Worm (Caenorhabditis elegans) whole organism, L1 larva: ENCODE data around the gene F56D6.12.

Source experiments
- C04F5.9 ChIP-seq: sonication (generic microtip); optimal IDR thresholded peaks from 2 replicates; lab custom pipeline; 2016; ENCODE audit warnings: missing genetic modification characterization, missing compliant biosample characterization
- C16A3.4 ChIP-seq: fragments of 150-350 bp; optimal IDR thresholded peaks from 2 replicates; lab custom pipeline; 2014; ENCODE audit warnings: missing biosample characterization, missing genetic modification characterization
- C34B4.2 ChIP-seq: sonication (generic microtip); optimal IDR thresholded peaks from 2 replicates; lab custom pipeline; 2017; ENCODE audit warnings: mild to moderate bottlenecking, missing genetic modification characterization, missing compliant biosample characterization
- F16B12.6 ChIP-seq: fragments of 150-350 bp; optimal IDR thresholded peaks from 2 replicates; lab custom pipeline; 2014; ENCODE audit warnings: missing biosample characterization, missing genetic modification characterization
- Y116A8C.19 ChIP-seq: sonication (generic microtip); optimal IDR thresholded peaks from 2 replicates; lab custom pipeline; 2016; ENCODE audit warnings: missing compliant biosample characterization, missing genetic modification characterization, borderline replicate concordance
- aha-1 ChIP-seq: fragments of 150-350 bp; optimal IDR thresholded peaks from 2 replicates; lab custom pipeline; 2014; ENCODE audit warnings: missing biosample characterization, missing genetic modification characterization
- alr-1 ChIP-seq: fragments of 200-800 bp; sonication (Bioruptor generic); optimal IDR thresholded peaks from 2 replicates; lab custom pipeline; 2018; ENCODE audit warnings: borderline replicate concordance, mild to moderate bottlenecking, missing genetic modification characterization, missing compliant biosample characterization
- ama-1 ChIP-seq: fragments of 150-350 bp; optimal IDR thresholded peaks from 2 replicates; lab custom pipeline; 2014
- ceh-63 ChIP-seq: fragments of 200-800 bp; sonication (Bioruptor generic); optimal IDR thresholded peaks from 2 replicates; lab custom pipeline; 2018; ENCODE audit warnings: mild to moderate bottlenecking, missing genetic modification characterization, missing compliant biosample characterization
- ceh-8 ChIP-seq: fragments of 200-800 bp; sonication (Bioruptor generic); optimal IDR thresholded peaks from 2 replicates; lab custom pipeline; 2018; ENCODE audit warnings: mild to moderate bottlenecking, missing genetic modification characterization, moderate library complexity, missing compliant biosample characterization
- ceh-82 ChIP-seq, 3 experiments: fragments of 150-350 bp in 1 of 3; sonication (generic microtip) in 2 of 3; optimal IDR thresholded peaks; 2 replicates each; lab custom pipeline; 2014 to 2017; ENCODE audit warnings: missing biosample characterization in 3 of 3, missing genetic modification characterization in 3 of 3
- dpl-1 ChIP-seq, 3 experiments: fragments of 150-350 bp in 2 of 3; sonication (generic microtip) in 1 of 3; optimal IDR thresholded peaks; 2 replicates each; lab custom pipeline; 2014 to 2017; ENCODE audit warnings: missing biosample characterization in 3 of 3, missing genetic modification characterization in 3 of 3, missing genetic modification reagents in 3 of 3
- dsc-1 ChIP-seq: sonication (generic microtip); optimal IDR thresholded peaks from 2 replicates; lab custom pipeline; 2016; ENCODE audit warnings: mild to moderate bottlenecking, missing genetic modification characterization, missing compliant biosample characterization
- efl-3 ChIP-seq: fragments of 200-800 bp; sonication (Bioruptor generic); optimal IDR thresholded peaks from 2 replicates; lab custom pipeline; 2018; ENCODE audit warnings: mild to moderate bottlenecking, missing genetic modification characterization, missing compliant biosample characterization
- egl-13 ChIP-seq: sonication (generic microtip); optimal IDR thresholded peaks from 2 replicates; lab custom pipeline; 2016; ENCODE audit warnings: missing genotype, missing genetic modification reagents, missing genetic modification characterization, missing compliant biosample characterization
- egl-27 ChIP-seq, 2 experiments: fragments of 150-350 bp in 1 of 2; sonication (generic microtip); optimal IDR thresholded peaks; 3 replicates each; lab custom pipeline; 2017 to 2018; ENCODE audit warnings: missing biosample characterization in 2 of 2, missing genetic modification characterization in 2 of 2, missing genetic modification reagents in 2 of 2
- ets-5 ChIP-seq: fragments of 200-800 bp; sonication (Bioruptor generic); IDR thresholded peaks from 2 replicates; pipeline ENCODE4 v1.3.6; 2022; ENCODE audit warnings: missing genetic modification characterization, missing compliant biosample characterization
- fkh-10 ChIP-seq: sonication (generic microtip); optimal IDR thresholded peaks from 2 replicates; lab custom pipeline; 2017; ENCODE audit warnings: missing biosample characterization, missing genetic modification reagents, missing genetic modification characterization
- fkh-4 ChIP-seq: sonication (generic microtip); optimal IDR thresholded peaks from 2 replicates; lab custom pipeline; 2016; ENCODE audit warnings: missing compliant biosample characterization, missing genetic modification characterization, borderline replicate concordance
- fkh-8 ChIP-seq: sonication (generic microtip); optimal IDR thresholded peaks from 2 replicates; lab custom pipeline; 2016; ENCODE audit warnings: mild to moderate bottlenecking, missing genetic modification characterization, missing compliant biosample characterization
- fos-1 ChIP-seq: fragments of 150-350 bp; optimal IDR thresholded peaks from 2 replicates; lab custom pipeline; 2014; ENCODE audit warnings: missing biosample characterization, missing genetic modification characterization
- grh-1 ChIP-seq: fragments of 200-800 bp; sonication (Bioruptor generic); IDR thresholded peaks from 2 replicates; pipeline ENCODE4 v1.3.6; 2022; ENCODE audit warnings: missing genetic modification reagents, missing genetic modification characterization, missing compliant biosample characterization
- hlh-4 ChIP-seq: sonication (generic microtip); optimal IDR thresholded peaks from 2 replicates; lab custom pipeline; 2016; ENCODE audit warnings: mild to moderate bottlenecking, missing genetic modification characterization, missing compliant biosample characterization
- lin-13 ChIP-seq: fragments of 150-350 bp; optimal IDR thresholded peaks from 2 replicates; lab custom pipeline; 2014; ENCODE audit warnings: missing biosample characterization, missing genetic modification reagents, missing genetic modification characterization
- lin-14 ChIP-seq: fragments of 200-800 bp; sonication (Bioruptor generic); optimal IDR thresholded peaks from 2 replicates; lab custom pipeline; 2018; ENCODE audit warnings: mild to moderate bottlenecking, missing genetic modification characterization, moderate library complexity, missing compliant biosample characterization
- lin-15B ChIP-seq: fragments of 150-350 bp; sonication (generic microtip); optimal IDR thresholded peaks from 3 replicates; lab custom pipeline; 2014; ENCODE audit warnings: missing biosample characterization, missing genetic modification characterization
- lir-3 ChIP-seq: sonication (generic microtip); optimal IDR thresholded peaks from 2 replicates; lab custom pipeline; 2016; ENCODE audit warnings: mild to moderate bottlenecking, missing genetic modification characterization, moderate library complexity, missing compliant biosample characterization; ENCODE audit not compliant: poor library complexity
- lsy-2 ChIP-seq, 2 experiments: fragments of 150-350 bp; optimal IDR thresholded peaks; 2 replicates each; lab custom pipeline; 2014; ENCODE audit warnings: missing biosample characterization in 2 of 2, missing genetic modification characterization in 2 of 2
- mab-9 ChIP-seq: fragments of 200-800 bp; sonication (Bioruptor generic); IDR thresholded peaks from 2 replicates; pipeline ENCODE4 v1.3.6; 2022; ENCODE audit warnings: missing genetic modification reagents, missing genetic modification characterization, missing compliant biosample characterization
- mdl-1 ChIP-seq, 2 experiments: fragments of 150-350 bp; optimal IDR thresholded peaks; 2 replicates each; lab custom pipeline; 2014 to 2017; ENCODE audit warnings: missing biosample characterization in 2 of 2, missing genetic modification characterization in 2 of 2, inconsistent platforms in 1 of 2
- mef-2 ChIP-seq: fragments of 150-350 bp; optimal IDR thresholded peaks from 2 replicates; lab custom pipeline; 2014; ENCODE audit warnings: missing biosample characterization, missing genetic modification characterization
- mep-1 ChIP-seq: fragments of 150-350 bp; optimal IDR thresholded peaks from 2 replicates; lab custom pipeline; 2014; ENCODE audit warnings: missing biosample characterization, missing genetic modification characterization
- nhr-12 ChIP-seq: sonication (generic microtip); optimal IDR thresholded peaks from 2 replicates; lab custom pipeline; 2017; ENCODE audit warnings: missing biosample characterization, missing genetic modification characterization
- nhr-237 ChIP-seq: fragments of 150-350 bp; optimal IDR thresholded peaks from 2 replicates; lab custom pipeline; 2014; ENCODE audit warnings: missing biosample characterization, missing genetic modification characterization
- nhr-76 ChIP-seq: sonication (generic microtip); optimal IDR thresholded peaks from 2 replicates; lab custom pipeline; 2017; ENCODE audit warnings: missing biosample characterization, missing genetic modification characterization
- nhr-84 ChIP-seq: sonication (generic microtip); optimal IDR thresholded peaks from 2 replicates; lab custom pipeline; 2017; ENCODE audit warnings: missing biosample characterization, missing genetic modification characterization
- nhr-85 ChIP-seq: sonication (generic microtip); peaks from one replicate; lab custom pipeline; 2016; ENCODE audit warnings: missing genetic modification characterization, inconsistent platforms, missing compliant biosample characterization
- pqm-1 ChIP-seq: sonication (generic microtip); optimal IDR thresholded peaks from 3 replicates; lab custom pipeline; 2017; ENCODE audit warnings: missing biosample characterization, missing genetic modification characterization
- rnt-1 ChIP-seq: sonication (generic microtip); optimal IDR thresholded peaks from 2 replicates; lab custom pipeline; 2016; ENCODE audit warnings: mild to moderate bottlenecking, missing genetic modification characterization, moderate library complexity, missing compliant biosample characterization
- snu-23 ChIP-seq: sonication (generic microtip); optimal IDR thresholded peaks from 2 replicates; lab custom pipeline; 2016; ENCODE audit warnings: missing genetic modification characterization, missing compliant biosample characterization
- sox-4 ChIP-seq: sonication (generic microtip); optimal IDR thresholded peaks from 2 replicates; lab custom pipeline; 2016; ENCODE audit warnings: missing genetic modification characterization, missing compliant biosample characterization
- sptf-1 ChIP-seq: fragments of 150-350 bp; optimal IDR thresholded peaks from 2 replicates; lab custom pipeline; 2014; ENCODE audit warnings: missing biosample characterization, missing genetic modification characterization
- sup-37 ChIP-seq: fragments of 200-800 bp; sonication (Bioruptor generic); optimal IDR thresholded peaks from 2 replicates; lab custom pipeline; 2018; ENCODE audit warnings: mild to moderate bottlenecking, missing genetic modification characterization, missing compliant biosample characterization
- tbx-2 ChIP-seq: sonication (generic microtip); optimal IDR thresholded peaks from 2 replicates; lab custom pipeline; 2016; ENCODE audit warnings: missing genetic modification characterization, missing compliant biosample characterization
- unc-130 ChIP-seq: fragments of 150-350 bp; optimal IDR thresholded peaks from 2 replicates; lab custom pipeline; 2017; ENCODE audit warnings: missing biosample characterization, missing genetic modification characterization, inconsistent platforms
- unc-86 ChIP-seq: sonication (generic microtip); optimal IDR thresholded peaks from 2 replicates; lab custom pipeline; 2016; ENCODE audit warnings: missing genetic modification characterization, missing compliant biosample characterization
- unc-98 ChIP-seq: fragments of 200-800 bp; sonication (Bioruptor generic); IDR thresholded peaks from 2 replicates; pipeline ENCODE4 v1.3.6; 2022; ENCODE audit warnings: missing genetic modification characterization, missing compliant biosample characterization
- vab-15 ChIP-seq: sonication (generic microtip); optimal IDR thresholded peaks from 2 replicates; lab custom pipeline; 2017; ENCODE audit warnings: missing genotype, mild to moderate bottlenecking, missing genetic modification characterization, missing compliant biosample characterization
- xbp-1 ChIP-seq: sonication (generic microtip); optimal IDR thresholded peaks from 2 replicates; lab custom pipeline; 2016; ENCODE audit warnings: missing genetic modification characterization, missing compliant biosample characterization
- zip-4 ChIP-seq: fragments of 200-800 bp; sonication (Bioruptor generic); optimal IDR thresholded peaks from 2 replicates; lab custom pipeline; 2018; ENCODE audit warnings: mild to moderate bottlenecking, missing genetic modification characterization, moderate library complexity, missing compliant biosample characterization
- ztf-11 ChIP-seq, 2 experiments: sonication (generic microtip); optimal IDR thresholded peaks; 2 replicates each; lab custom pipeline; 2016 to 2017; ENCODE audit warnings: missing genetic modification characterization in 2 of 2, missing biosample characterization in 1 of 2, missing compliant biosample characterization in 1 of 2

The F56D6.12 gene

DNA sequence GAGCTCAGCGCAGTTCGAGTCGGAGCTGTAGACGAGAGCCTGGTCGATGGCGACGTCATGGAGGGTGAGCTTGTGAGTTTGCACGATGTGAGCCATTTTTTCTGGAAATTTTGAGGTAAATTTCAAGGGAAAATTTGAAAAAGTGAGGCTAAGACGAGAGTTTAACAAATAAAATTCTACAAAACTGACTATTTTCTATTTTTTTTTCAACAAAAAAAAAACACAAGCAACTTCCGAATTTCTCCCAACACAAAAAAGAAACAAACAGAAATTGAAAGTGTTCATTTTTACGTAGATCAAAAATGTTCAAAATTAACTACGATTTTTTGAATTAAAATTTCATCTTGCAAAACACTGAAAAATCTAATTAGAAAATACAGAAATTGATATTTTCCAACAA lies 34.2 kb upstream of the F56D6.12 start, which contains the start of gene F37C4.5:
TSS of gene F37C4.5 (minus strand) at position 101 of the 400 bp plus-strand sequence.
- TF ChIP-seq fkh-8 (tag; lab: Kevin White, UChicago), result no peak
- TF ChIP-seq egl-27 (tag; optimal IDR thresholded peaks at IDR 0.05; lab: Kevin White, UChicago), result no peak
- no peak for TF ChIP-seq unc-98 (GFP tag; lab: Robert Waterston, UW)
- TF ChIP-seq sup-37 (GFP tag; lab: Kevin White, UChicago), result no peak
- TF ChIP-seq ceh-82 (tag; optimal IDR thresholded peaks at IDR 0.05; lab: Kevin White, UChicago), result no peak
- no peak for TF ChIP-seq lin-13
- TF ChIP-seq aha-1 (tag; lab: Kevin White, UChicago), result no peak
- no peak for TF ChIP-seq lir-3 (tag; lab: Kevin White, UChicago)
- no peak for TF ChIP-seq hlh-4
- TF ChIP-seq C04F5.9 (tag; lab: Kevin White, UChicago), result no peak

DNA sequence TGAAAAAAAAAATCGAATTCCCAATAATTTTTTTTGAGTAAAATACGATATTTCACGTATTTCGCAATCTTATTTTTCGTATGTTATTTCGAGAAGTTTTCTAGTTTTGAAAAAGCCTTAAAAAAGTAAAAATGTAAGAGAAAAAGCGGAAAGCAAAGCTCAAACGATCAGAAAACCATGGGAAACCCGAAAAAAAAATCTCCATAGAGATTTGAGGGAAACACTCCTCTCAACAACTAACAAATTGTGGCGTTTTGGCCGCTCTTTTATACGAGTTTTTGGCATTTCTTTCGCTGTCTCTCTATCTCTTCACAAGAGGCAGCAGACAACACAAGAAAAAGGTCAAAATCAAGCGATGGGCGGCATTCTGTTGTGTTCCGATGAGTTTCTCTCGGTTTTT lies 33.5 kb upstream of the F56D6.12 start:
- no peak for TF ChIP-seq sptf-1 (tag; lab: Kevin White, UChicago)
- no peak for TF ChIP-seq C16A3.4
- TF ChIP-seq ama-1 (lab: Kevin White, UChicago), result peak; percentile 68
- no peak for TF ChIP-seq grh-1 (GFP tag; lab: Robert Waterston, UW)
- TF ChIP-seq hlh-4, result no peak
- TF ChIP-seq lin-14 (GFP tag; lab: Kevin White, UChicago), result peak; percentile 77
- no peak for TF ChIP-seq ceh-8 (GFP tag; lab: Kevin White, UChicago)
- TF ChIP-seq nhr-237 (tag; lab: Kevin White, UChicago), result no peak
- no peak for TF ChIP-seq unc-98 (GFP tag; lab: Robert Waterston, UW)
- TF ChIP-seq sox-4 (tag; lab: Kevin White, UChicago), result no peak
- no peak for TF ChIP-seq ets-5 (GFP tag; lab: Robert Waterston, UW)
- no peak for TF ChIP-seq fkh-10
- no peak for TF ChIP-seq fkh-4 (tag; lab: Kevin White, UChicago)
- no peak for TF ChIP-seq ztf-11 (tag; optimal IDR thresholded peaks at IDR 0.05; lab: Kevin White, UChicago)
- TF ChIP-seq fkh-8 (tag; lab: Kevin White, UChicago), result peak; percentile 60
- peak; percentile 8 for TF ChIP-seq zip-4 (GFP tag; lab: Kevin White, UChicago)
- no peak for TF ChIP-seq aha-1 (tag; lab: Kevin White, UChicago)
- peak; percentile 56 for TF ChIP-seq nhr-85
- TF ChIP-seq mef-2 (tag; lab: Kevin White, UChicago), result no peak
- no peak for TF ChIP-seq vab-15 (tag; lab: Kevin White, UChicago)
- peak; percentile 9 for TF ChIP-seq lin-15B (tag; lab: Kevin White, UChicago)
- no peak for TF ChIP-seq efl-3 (GFP tag; lab: Kevin White, UChicago)
- no peak for TF ChIP-seq nhr-12
- no peak for TF ChIP-seq dsc-1 (tag; lab: Kevin White, UChicago)
- peak in 1 of 3 experiments; percentile 10 for TF ChIP-seq ceh-82 (tag; optimal IDR thresholded peaks at IDR 0.05; lab: Kevin White, UChicago)
- no peak for TF ChIP-seq pqm-1 (tag; lab: Kevin White, UChicago)
- TF ChIP-seq Y116A8C.19 (tag; lab: Kevin White, UChicago), result no peak
- no peak for TF ChIP-seq ceh-63 (GFP tag; lab: Kevin White, UChicago)
- no peak for TF ChIP-seq lin-13
- no peak for TF ChIP-seq mab-9 (GFP tag; lab: Robert Waterston, UW)
- no peak for TF ChIP-seq unc-130 (tag; lab: Kevin White, UChicago)
- TF ChIP-seq xbp-1, result no peak
- no peak for TF ChIP-seq C34B4.2 (tag; lab: Kevin White, UChicago)
- TF ChIP-seq unc-86, result no peak
- TF ChIP-seq nhr-76 (tag; lab: Kevin White, UChicago), result no peak
- TF ChIP-seq dpl-1 (GFP tag; optimal IDR thresholded peaks at IDR 0.05; lab: Kevin White, UChicago), result peak; percentile 2 to 17 (median 15)
- no peak for TF ChIP-seq nhr-84
- TF ChIP-seq rnt-1, result peak; percentile 14
- no peak for TF ChIP-seq mdl-1 (tag; optimal IDR thresholded peaks at IDR 0.05; lab: Kevin White, UChicago)
- no peak for TF ChIP-seq F16B12.6 (tag; lab: Kevin White, UChicago)
- TF ChIP-seq tbx-2, result no peak
- TF ChIP-seq egl-13 (tag; lab: Kevin White, UChicago), result no peak
- peak in 1 of 2 experiments; percentile 39 for TF ChIP-seq lsy-2 (tag; optimal IDR thresholded peaks at IDR 0.05; lab: Kevin White, UChicago)
- TF ChIP-seq snu-23 (GFP tag; lab: Kevin White, UChicago), result peak; percentile 47
- TF ChIP-seq mep-1 (tag; lab: Kevin White, UChicago), result peak; percentile 38
- no peak for TF ChIP-seq fos-1 (tag; lab: Kevin White, UChicago)
- TF ChIP-seq alr-1 (tag; lab: Kevin White, UChicago), result no peak
